Worm (Caenorhabditis elegans): Measurements from ENCODE around the gene sms-1.

Gene sms-1

DNA sequence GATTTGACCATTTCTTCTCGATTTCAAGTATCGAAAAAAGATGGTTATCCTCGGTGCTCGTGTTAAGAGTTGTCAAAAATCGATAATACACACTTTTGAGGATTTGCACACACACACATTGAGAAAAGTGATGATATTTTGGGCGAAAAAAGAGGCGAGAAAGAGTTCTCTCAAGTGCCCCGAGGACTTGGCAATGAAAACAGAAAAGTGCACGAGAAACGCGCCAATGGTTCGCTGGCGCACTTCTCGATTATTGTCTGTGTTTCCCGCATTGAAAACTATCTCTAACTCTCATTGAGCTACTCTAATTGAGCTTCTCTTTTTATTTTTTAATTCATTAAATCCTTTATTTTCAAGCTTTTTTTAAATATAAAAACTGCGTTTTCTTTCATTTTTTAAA is 64.3 kb downstream of the sms-1 start:
- TF ChIP-seq skn-1 (tag; optimal IDR thresholded peaks at IDR 0.05): no peak
- TF ChIP-seq elt-2 (tag; optimal IDR thresholded peaks at IDR 0.05): peak; percentile 24
- TF ChIP-seq nhr-76 (tag; optimal IDR thresholded peaks at IDR 0.05): no peak
- TF ChIP-seq nhr-11 (tag; optimal IDR thresholded peaks at IDR 0.05): no peak
- no peak for TF ChIP-seq eor-1 (tag; optimal IDR thresholded peaks at IDR 0.05)
- TF ChIP-seq ztf-11 (tag; optimal IDR thresholded peaks at IDR 0.05): no peak
- no peak for TF ChIP-seq ceh-9 (tag; optimal IDR thresholded peaks at IDR 0.05)
- no peak for TF ChIP-seq ztf-4 (tag; optimal IDR thresholded peaks at IDR 0.05)
- peak; percentile 13 for TF ChIP-seq fkh-10 (GFP tag; optimal IDR thresholded peaks at IDR 0.05)
- peak; percentile 76 for TF ChIP-seq hmg-11 (tag; optimal IDR thresholded peaks at IDR 0.05)
- TF ChIP-seq unc-39 (tag; optimal IDR thresholded peaks at IDR 0.05): no peak
- TF ChIP-seq lsy-12 (tag; optimal IDR thresholded peaks at IDR 0.05): no peak
- TF ChIP-seq egl-5 (tag; optimal IDR thresholded peaks at IDR 0.05): no peak
- TF ChIP-seq pha-4 (tag; optimal IDR thresholded peaks at IDR 0.05): peak; percentile 89
- peak; percentile 69 for TF ChIP-seq lin-15B (tag; optimal IDR thresholded peaks at IDR 0.05)
- peak; percentile 25 for TF ChIP-seq jun-1 (tag; optimal IDR thresholded peaks at IDR 0.05)
- TF ChIP-seq lin-39 (tag; optimal IDR thresholded peaks at IDR 0.05): peak; percentile 54
- TF ChIP-seq nhr-25 (tag; optimal IDR thresholded peaks at IDR 0.05): peak; percentile 23
- no peak for TF ChIP-seq nhr-237 (tag; optimal IDR thresholded peaks at IDR 0.05)
- no peak for TF ChIP-seq nhr-77 (tag; optimal IDR thresholded peaks at IDR 0.05)
- no peak for TF ChIP-seq ZK546.5 (tag; optimal IDR thresholded peaks at IDR 0.05)
- TF ChIP-seq snpc-4 (tag; optimal IDR thresholded peaks at IDR 0.05): peak; percentile 58
- TF ChIP-seq ceh-28 (tag; optimal IDR thresholded peaks at IDR 0.05): peak; percentile 64
- no peak for TF ChIP-seq daf-12 (tag; optimal IDR thresholded peaks at IDR 0.05)
- no peak for TF ChIP-seq unc-62 (GFP tag; optimal IDR thresholded peaks at IDR 0.05)
- peak; percentile 30 for TF ChIP-seq nhr-23 (tag; optimal IDR thresholded peaks at IDR 0.05)
- peak; percentile 76 for TF ChIP-seq nfya-1 (tag; optimal IDR thresholded peaks at IDR 0.05; ENCODE audit: insufficient read depth)
- no peak for TF ChIP-seq mml-1 (tag; optimal IDR thresholded peaks at IDR 0.05)
- peak; percentile 41 for TF ChIP-seq tbx-2 (tag; optimal IDR thresholded peaks at IDR 0.05)
- peak; percentile 27 for TF ChIP-seq egl-27 (tag; optimal IDR thresholded peaks at IDR 0.05)
- TF ChIP-seq elt-3 (tag; optimal IDR thresholded peaks at IDR 0.05): no peak
- no peak for TF ChIP-seq zag-1 (tag; optimal IDR thresholded peaks at IDR 0.05)
- peak; percentile 47 for TF ChIP-seq R02D3.7 (tag; optimal IDR thresholded peaks at IDR 0.05)
- no peak for TF ChIP-seq fos-1 (tag; optimal IDR thresholded peaks at IDR 0.05)
- TF ChIP-seq elt-1 (tag; optimal IDR thresholded peaks at IDR 0.05): no peak
- TF ChIP-seq mdl-1 (tag; optimal IDR thresholded peaks at IDR 0.05): no peak
- no peak for TF ChIP-seq ceh-82 (tag; optimal IDR thresholded peaks at IDR 0.05)
- no peak for TF ChIP-seq sea-2 (GFP tag; optimal IDR thresholded peaks at IDR 0.05)
